Fruit fly (Drosophila melanogaster): ENCODE measurements around the gene Myo28B1.

The Myo28B1 gene

dm6 chr2L:7719387-7719786 lies 53.5 kb downstream of the Myo28B1 start, which contains the start of gene CG13793:
CG13793 (minus strand) TSS chr2L:7719487.
- TF ChIP-seq CG11902 (GFP tag; optimal IDR thresholded peaks at IDR 0.05) (no peak), Blimp-1 (GFP tag; optimal IDR thresholded peaks at IDR 0.05) (no peak), Sox102F (GFP tag; optimal IDR thresholded peaks at IDR 0.05) (no peak), dac (GFP tag; optimal IDR thresholded peaks at IDR 0.05) (no peak), ss (GFP tag; optimal IDR thresholded peaks at IDR 0.05) (no peak), CG4318 (GFP tag; optimal IDR thresholded peaks at IDR 0.05) (no peak), fd59A (GFP tag; optimal IDR thresholded peaks at IDR 0.05) (no peak), acj6 (GFP tag; optimal IDR thresholded peaks at IDR 0.05) (no peak), CG3919 (GFP tag; optimal IDR thresholded peaks at IDR 0.05) (no peak), CG16779 (tag; optimal IDR thresholded peaks at IDR 0.05) (no peak), Ets96B (tag; optimal IDR thresholded peaks at IDR 0.05) (no peak), spab (GFP tag; optimal IDR thresholded peaks at IDR 0.05) (no peak), CG8632 (GFP tag; optimal IDR thresholded peaks at IDR 0.05) (no peak), cyc (GFP tag; optimal IDR thresholded peaks at IDR 0.05) (no peak), CG11762 (GFP tag; optimal IDR thresholded peaks at IDR 0.05; ENCODE audit: insufficient read depth) (no peak), fkh (GFP tag; optimal IDR thresholded peaks at IDR 0.05) (no peak)

- TF ChIP-seq achi (GFP tag; optimal IDR thresholded peaks at IDR 0.05): no peak
- TF ChIP-seq CG4318 (GFP tag; optimal IDR thresholded peaks at IDR 0.05): no peak
- no peak for TF ChIP-seq acj6 (GFP tag; optimal IDR thresholded peaks at IDR 0.05)
- no peak for TF ChIP-seq CG15336 (GFP tag; IDR thresholded peaks at IDR 0.05)
Measured at dm6 chr2L:7722102-7722501, 56.3 kb downstream of the Myo28B1 start.

- TF ChIP-seq Blimp-1 (GFP tag; optimal IDR thresholded peaks at IDR 0.05) (no peak), Eip75B (GFP tag; optimal IDR thresholded peaks at IDR 0.05) (no peak), Ets96B (tag; optimal IDR thresholded peaks at IDR 0.05) (no peak), Gug (GFP tag; IDR thresholded peaks at IDR 0.05) (no peak), Eip93F (GFP tag; optimal IDR thresholded peaks at IDR 0.05) (no peak), CG6163 (GFP tag; IDR thresholded peaks at IDR 0.05) (no peak), Hr38 (GFP tag; optimal IDR thresholded peaks at IDR 0.05) (no peak), CG31627 (GFP tag; optimal IDR thresholded peaks at IDR 0.05) (no peak), CG6276 (GFP tag; optimal IDR thresholded peaks at IDR 0.05) (no peak), Smox (GFP tag; optimal IDR thresholded peaks at IDR 0.05) (no peak), CG3032 (tag; optimal IDR thresholded peaks at IDR 0.05) (no peak), CG6854 (GFP tag; optimal IDR thresholded peaks at IDR 0.05) (no peak), CG11902 (GFP tag; optimal IDR thresholded peaks at IDR 0.05) (no peak)
Measured at dm6 chr2L:7722723-7723122, 56.9 kb downstream of the Myo28B1 start, which contains the start of gene CG13794. CG13794 (minus strand) TSS chr2L:7722823.

dm6 chr2L:7726268-7726997 lies 60.6 kb downstream of the Myo28B1 start, which contains the start of gene CG13795:
CG13795 (minus strand) TSS chr2L:7726298.
- TF ChIP-seq lz (GFP tag; optimal IDR thresholded peaks at IDR 0.05) (peak; percentile 11), CG3919 (GFP tag; optimal IDR thresholded peaks at IDR 0.05) (no peak), Eip75B (GFP tag; optimal IDR thresholded peaks at IDR 0.05) (no peak), fd85E (GFP tag; optimal IDR thresholded peaks at IDR 0.05) (no peak), CG32006 (GFP tag; optimal IDR thresholded peaks at IDR 0.05) (peak; percentile 8), OdsH (GFP tag; optimal IDR thresholded peaks at IDR 0.05) (peak; percentile 20), Hr39 (GFP tag; optimal IDR thresholded peaks at IDR 0.05) (peak; percentile 37), Sox15 (GFP tag; optimal IDR thresholded peaks at IDR 0.05) (no peak), Gug (GFP tag; IDR thresholded peaks at IDR 0.05) (no peak), CG6792 (GFP tag; optimal IDR thresholded peaks at IDR 0.05) (no peak), CG11294 (GFP tag; IDR thresholded peaks at IDR 0.05) (no peak), CG1621 (tag; optimal IDR thresholded peaks at IDR 0.05) (no peak), CG3032 (tag; optimal IDR thresholded peaks at IDR 0.05) (no peak), Smox (GFP tag; optimal IDR thresholded peaks at IDR 0.05) (no peak), CG6808 (GFP tag; optimal IDR thresholded peaks at IDR 0.05) (no peak), CG11902 (GFP tag; optimal IDR thresholded peaks at IDR 0.05) (no peak), spab (GFP tag; optimal IDR thresholded peaks at IDR 0.05) (no peak), CG10669 (GFP tag; optimal IDR thresholded peaks at IDR 0.05) (peak; percentile 24), svp (GFP tag) (peak; percentile 70)

Data from whole organism, prepupa.